Fruit fly (Drosophila melanogaster) whole organism, pupa: ENCODE measurements around the gene CG18764.

Experiments used
- CG10348 ChIP-seq: fragments of 200-800 bp; sonication (Bioruptor generic); IDR thresholded peaks from 2 replicates; pipeline ENCODE4 v1.3.6; 2022; ENCODE audit warnings: missing biosample characterization, missing genetic modification characterization
- CG12605 ChIP-seq: fragments of 200-800 bp; sonication (Bioruptor generic); IDR thresholded peaks from 2 replicates; pipeline ENCODE4 v1.3.6; 2022; ENCODE audit warnings: missing biosample characterization, missing genetic modification characterization
- CG13204 ChIP-seq: fragments of 200-800 bp; sonication (Bioruptor generic); optimal IDR thresholded peaks from 2 replicates; lab custom pipeline; 2018; ENCODE audit warnings: missing biosample characterization, mild to moderate bottlenecking, missing genetic modification characterization, moderate library complexity
- CG14655 ChIP-seq: fragments of 200-800 bp; sonication (Bioruptor generic); optimal IDR thresholded peaks from 3 replicates; lab custom pipeline; 2017; ENCODE audit warnings: mild to moderate bottlenecking, missing biosample characterization, missing genetic modification reagents, missing genetic modification characterization
- CG15710 ChIP-seq: fragments of 200-800 bp; sonication (Bioruptor generic); optimal IDR thresholded peaks from 2 replicates; lab custom pipeline; 2018; ENCODE audit warnings: missing biosample characterization, mild to moderate bottlenecking, missing genetic modification characterization, moderate library complexity
- CG17806 ChIP-seq: fragments of 200-800 bp; sonication (Bioruptor generic); optimal IDR thresholded peaks from 2 replicates; lab custom pipeline; 2018; ENCODE audit warnings: missing biosample characterization, mild to moderate bottlenecking, missing genetic modification characterization, moderate library complexity
- CG32121 ChIP-seq: fragments of 200-800 bp; sonication (Bioruptor generic); IDR thresholded peaks from 2 replicates; pipeline ENCODE4 v1.3.6; 2022; ENCODE audit warnings: missing biosample characterization, missing genetic modification characterization
- CG34367 ChIP-seq: fragments of 200-800 bp; sonication (Bioruptor generic); optimal IDR thresholded peaks from 2 replicates; lab custom pipeline; 2018; ENCODE audit warnings: missing biosample characterization, mild to moderate bottlenecking, missing genetic modification characterization
- CG4496 ChIP-seq: fragments of 200-800 bp; sonication (Bioruptor generic); IDR thresholded peaks from 3 replicates; pipeline ENCODE4 v1.3.6; 2022; ENCODE audit warnings: missing biosample characterization, missing genetic modification characterization
- CG8159 ChIP-seq: fragments of 200-800 bp; sonication (Bioruptor generic); optimal IDR thresholded peaks from 3 replicates; lab custom pipeline; 2018; ENCODE audit warnings: missing biosample characterization, mild to moderate bottlenecking, missing genetic modification characterization, moderate library complexity
- CG8301 ChIP-seq: fragments of 200-800 bp; sonication (Bioruptor generic); optimal IDR thresholded peaks from 2 replicates; lab custom pipeline; 2018; ENCODE audit warnings: missing biosample characterization, mild to moderate bottlenecking, missing genetic modification characterization
- CG9948 ChIP-seq: fragments of 200-800 bp; sonication (Bioruptor generic); optimal IDR thresholded peaks from 2 replicates; lab custom pipeline; 2018; ENCODE audit warnings: missing biosample characterization, mild to moderate bottlenecking, missing genetic modification characterization, moderate library complexity
- D1 ChIP-seq: fragments of 200-800 bp; sonication (Bioruptor generic); optimal IDR thresholded peaks from 2 replicates; lab custom pipeline; 2018; ENCODE audit warnings: missing biosample characterization, mild to moderate bottlenecking, missing genetic modification characterization, moderate library complexity
- EcR ChIP-seq: fragments of 200-800 bp; sonication (Bioruptor generic); optimal IDR thresholded peaks from 3 replicates; lab custom pipeline; 2019; ENCODE audit warnings: missing biosample characterization, missing genetic modification characterization, mild to moderate bottlenecking, moderate library complexity, missing genetic modification reagents
- Ets98B ChIP-seq: fragments of 200-800 bp; sonication (Bioruptor generic); IDR thresholded peaks from 2 replicates; pipeline ENCODE4 v1.3.6; 2022; ENCODE audit warnings: missing biosample characterization, missing genetic modification characterization
- Pif1A ChIP-seq: fragments of 200-800 bp; sonication (Bioruptor generic); optimal IDR thresholded peaks from 3 replicates; lab custom pipeline; 2016; ENCODE audit warnings: missing biosample characterization, missing genetic modification characterization
- Pif1B ChIP-seq: fragments of 200-800 bp; sonication (Bioruptor generic); optimal IDR thresholded peaks from 3 replicates; lab custom pipeline; 2016; ENCODE audit warnings: missing biosample characterization, missing genetic modification characterization
- Snoo ChIP-seq: fragments of 200-800 bp; sonication (Bioruptor generic); optimal IDR thresholded peaks from 3 replicates; lab custom pipeline; 2017; ENCODE audit warnings: missing biosample characterization, mild to moderate bottlenecking, missing genetic modification characterization, inconsistent platforms
- fd96Ca ChIP-seq: fragments of 200-800 bp; sonication (Bioruptor generic); IDR thresholded peaks from 3 replicates; pipeline ENCODE4 v1.3.6; 2022; ENCODE audit warnings: missing biosample characterization, missing genetic modification characterization
- gl ChIP-seq: fragments of 200-800 bp; sonication (Bioruptor generic); optimal IDR thresholded peaks from 2 replicates; lab custom pipeline; 2018; ENCODE audit warnings: missing biosample characterization, mild to moderate bottlenecking, missing genetic modification characterization
- rn ChIP-seq: fragments of 200-800 bp; sonication (Bioruptor generic); IDR thresholded peaks from 2 replicates; pipeline ENCODE4 v1.3.6; 2022; ENCODE audit warnings: missing biosample characterization, missing genetic modification characterization

Gene CG18764

dm6 chr3R:11678016-11678415 lies 51.3 kb downstream of the CG18764 start, which contains the start of gene CG18476:
CG18476 (minus strand) TSS chr3R:11678116.
- TF ChIP-seq CG10348 (GFP tag; lab: Robert Waterston, UW) (peak; percentile 74; the same call in 1 of the 2 replicates), CG14655 (GFP tag; lab: Kevin White, UChicago) (peak; percentile 92), fd96Ca (GFP tag; lab: Robert Waterston, UW) (no peak), gl (peak; percentile 83), CG9948 (tag; lab: Kevin White, UChicago) (peak; percentile 92), CG12605 (GFP tag; lab: Robert Waterston, UW) (peak; percentile 95), CG34367 (peak; percentile 91), CG4496 (GFP tag; lab: Robert Waterston, UW) (peak; percentile 97), CG8159 (tag; lab: Kevin White, UChicago) (peak; percentile 95), EcR (GFP tag; lab: Kevin White, UChicago) (no peak), Snoo (tag; lab: Kevin White, UChicago) (peak; percentile 91), Pif1B (GFP tag; lab: Kevin White, UChicago) (no peak), rn (GFP tag; lab: Robert Waterston, UW) (peak; percentile 84), Pif1A (GFP tag; lab: Kevin White, UChicago) (no peak), CG15710 (tag; lab: Kevin White, UChicago) (peak; percentile 95), CG8301 (tag; lab: Kevin White, UChicago) (peak; percentile 92), Ets98B (GFP tag; lab: Robert Waterston, UW) (peak; percentile 95), CG32121 (GFP tag; lab: Robert Waterston, UW) (peak; percentile 96), D1 (tag; lab: Kevin White, UChicago) (no peak), CG13204 (GFP tag; lab: Kevin White, UChicago) (no peak), CG17806 (peak; percentile 96)
